Worm (Caenorhabditis elegans) whole organism, L4/young adult: ENCODE measurements around the gene vps-32.1.
"Not testable (repeated sequence)": the region's sequence is repeated elsewhere in the genome, so short reads cannot be mapped to it uniquely, and the experiment has no call there.

Source experiments
- W03F9.2 ChIP-seq: fragments of 150-350 bp; optimal IDR thresholded peaks from 2 replicates; lab custom pipeline; 2014; ENCODE audit warnings: missing biosample characterization, missing genetic modification characterization
- dao-5 ChIP-seq: sonication (generic microtip); optimal IDR thresholded peaks from 2 replicates; lab custom pipeline; 2016; ENCODE audit warnings: missing genotype, missing genetic modification characterization, moderate library complexity, missing compliant biosample characterization
- him-1 ChIP-seq: sonication (generic microtip); optimal IDR thresholded peaks from 2 replicates; lab custom pipeline; 2016; ENCODE audit warnings: missing genotype, missing genetic modification reagents, missing genetic modification characterization, missing compliant biosample characterization

- TF ChIP-seq him-1, W03F9.2, dao-5 (tag; lab: Kevin White, UChicago): not testable (repeated sequence)
Observed at ce11 chrII:6627182-6627581, 37.7 kb downstream of the vps-32.1 start, which contains the start of the genes F54H5.5 and F54H5.2.
